Fruit fly (Drosophila melanogaster) Kc167 (cell line): ENCODE results near the gene CG6999.

Source experiments
- Myc ChIP-seq: fragments of >200 bp; optimal IDR thresholded peaks from 2 replicates; lab custom pipeline; 2017; ENCODE audit warnings: missing external identifiers
- Sin3A ChIP-seq: fragments of >200 bp; optimal IDR thresholded peaks from 2 replicates; lab custom pipeline; 2018; ENCODE audit warnings: missing external identifiers
- h ChIP-seq: fragments of >200 bp; optimal IDR thresholded peaks from 3 replicates; lab custom pipeline; 2018; ENCODE audit warnings: missing external identifiers
- insv ChIP-seq: fragments of >200 bp; optimal IDR thresholded peaks from 3 replicates; lab custom pipeline; 2018; ENCODE audit warnings: missing external identifiers
- psq ChIP-seq: fragments of >200 bp; optimal IDR thresholded peaks from 2 replicates; lab custom pipeline; 2017; ENCODE audit warnings: missing external identifiers

DNA sequence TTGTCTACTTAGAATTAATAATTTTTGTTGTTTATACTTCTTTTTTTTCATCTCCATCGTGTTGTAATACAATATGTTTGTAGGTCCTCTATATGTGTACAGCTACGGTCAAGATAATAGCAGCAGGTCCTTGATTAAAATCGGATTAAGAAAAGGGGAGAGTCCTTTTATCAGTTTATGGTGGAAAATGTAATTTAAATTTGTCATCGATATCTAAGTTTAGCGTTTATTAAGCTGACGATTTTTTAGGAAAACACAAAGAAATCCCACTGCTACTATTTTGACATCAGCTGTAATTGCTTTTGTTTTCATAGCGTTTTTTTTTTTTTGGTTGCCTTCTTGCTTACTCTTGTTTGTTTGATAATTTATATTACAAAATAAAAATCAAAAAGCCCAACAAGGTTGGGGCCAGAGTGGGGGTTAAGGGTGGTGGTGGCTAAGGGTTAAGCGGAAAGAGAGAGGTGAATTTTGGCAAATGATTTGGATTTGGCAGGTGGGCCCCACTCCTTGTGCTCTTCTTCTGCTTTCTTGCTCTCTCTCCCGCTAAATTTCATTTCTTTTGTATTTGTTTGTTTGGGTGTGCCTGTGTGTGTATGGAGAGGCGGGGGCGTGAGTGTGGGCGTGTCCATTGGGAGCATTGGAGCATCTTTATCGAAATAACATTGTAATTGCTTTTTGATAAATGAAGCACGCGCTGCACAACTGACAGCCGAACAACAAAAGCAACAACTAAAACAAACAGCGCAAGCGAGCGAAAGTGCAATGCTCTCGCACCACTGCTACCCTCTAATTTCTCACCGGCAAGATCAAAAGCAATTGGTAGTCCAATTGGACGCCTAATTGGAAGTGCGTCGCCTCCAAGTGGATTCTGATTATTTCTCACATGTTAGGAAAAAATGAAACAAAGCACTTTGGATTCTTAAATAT is 32.9 kb downstream of the CG6999 start:
- no peak for TF ChIP-seq Sin3A (lab: Kevin White, UChicago)
- no peak for TF ChIP-seq insv (lab: Kevin White, UChicago)
- no peak for TF ChIP-seq Myc (lab: Kevin White, UChicago)
- TF ChIP-seq h, result no peak
- TF ChIP-seq psq, result no peak
